Worm (Caenorhabditis elegans) whole organism, L4 larva: Measurements from ENCODE around the gene tag-77.

ENCODE experiments used
- D1046.2 ChIP-seq: fragments of 200-800 bp; sonication (Bioruptor generic); IDR thresholded peaks from 2 replicates; pipeline ENCODE4 v1.3.6; 2022; ENCODE audit warnings: missing genetic modification characterization, missing compliant biosample characterization
- F44E2.7 ChIP-seq: fragments of 200-800 bp; sonication (Bioruptor generic); IDR thresholded peaks from 2 replicates; pipeline ENCODE4 v2.1.2; 2022; ENCODE audit warnings: missing genetic modification characterization, missing compliant biosample characterization
- F49E8.2 ChIP-seq: sonication (generic microtip); optimal IDR thresholded peaks from 2 replicates; lab custom pipeline; 2016; ENCODE audit warnings: missing compliant biosample characterization, mild to moderate bottlenecking, missing genetic modification characterization, borderline replicate concordance
- R02D3.7 ChIP-seq: fragments of 150-350 bp; sonication (generic microtip); optimal IDR thresholded peaks from 3 replicates; lab custom pipeline; 2014; ENCODE audit warnings: missing biosample characterization, missing genetic modification characterization
- T26A8.4 ChIP-seq: fragments of 200-800 bp; sonication (Bioruptor generic); IDR thresholded peaks from 2 replicates; pipeline ENCODE4 v1.3.6; 2022; ENCODE audit warnings: missing genetic modification characterization, missing compliant biosample characterization
- Y105C5A.15 ChIP-seq: fragments of 200-800 bp; sonication (Bioruptor generic); IDR thresholded peaks from 2 replicates; pipeline ENCODE4 v1.3.6; 2022; ENCODE audit warnings: missing genetic modification characterization, missing compliant biosample characterization
- Y48G9A.11 ChIP-seq: fragments of 200-800 bp; sonication (Bioruptor generic); IDR thresholded peaks from 2 replicates; pipeline ENCODE4 v1.3.6; 2022; ENCODE audit warnings: missing genetic modification reagents, missing genetic modification characterization, missing compliant biosample characterization
- Y5F2A.4 ChIP-seq: fragments of 200-800 bp; sonication (Bioruptor generic); optimal IDR thresholded peaks from 2 replicates; lab custom pipeline; 2018; ENCODE audit warnings: mild to moderate bottlenecking, missing genetic modification characterization, missing compliant biosample characterization
- Y75B8A.6 ChIP-seq: fragments of 200-800 bp; sonication (Bioruptor generic); IDR thresholded peaks from 2 replicates; pipeline ENCODE4 v1.3.6; 2022; ENCODE audit warnings: missing genetic modification reagents, missing genetic modification characterization, missing compliant biosample characterization
- aha-1 ChIP-seq: fragments of 150-350 bp; peaks from one replicate; lab custom pipeline; 2014; ENCODE audit warnings: missing biosample characterization, missing genetic modification characterization
- ama-1 ChIP-seq: fragments of 150-350 bp; optimal IDR thresholded peaks from 2 replicates; lab custom pipeline; 2014; ENCODE audit warnings: inconsistent platforms, mixed read lengths
- ceh-28 ChIP-seq: fragments of 150-350 bp; optimal IDR thresholded peaks from 2 replicates; lab custom pipeline; 2014; ENCODE audit warnings: missing biosample characterization, missing genetic modification reagents, missing genetic modification characterization
- ceh-32 ChIP-seq: sonication (generic microtip); optimal IDR thresholded peaks from 2 replicates; lab custom pipeline; 2016; ENCODE audit warnings: mild to moderate bottlenecking, missing genetic modification characterization, missing compliant biosample characterization; ENCODE audit not compliant: poor library complexity
- ceh-82 ChIP-seq: sonication (generic microtip); optimal IDR thresholded peaks from 2 replicates; lab custom pipeline; 2017; ENCODE audit warnings: missing biosample characterization, missing genetic modification characterization
- daf-12 ChIP-seq: fragments of 150-350 bp; optimal IDR thresholded peaks from 2 replicates; lab custom pipeline; 2014; ENCODE audit warnings: missing biosample characterization, missing genetic modification reagents, missing genetic modification characterization
- daf-8 ChIP-seq: fragments of 200-800 bp; sonication (Bioruptor generic); IDR thresholded peaks from 2 replicates; pipeline ENCODE4 v1.3.6; 2022; ENCODE audit warnings: missing genetic modification characterization, missing compliant biosample characterization
- dpl-1 ChIP-seq: fragments of 150-350 bp; optimal IDR thresholded peaks from 2 replicates; lab custom pipeline; 2014; ENCODE audit warnings: missing biosample characterization, missing genetic modification reagents, missing genetic modification characterization
- duxl-1 ChIP-seq: sonication (generic microtip); optimal IDR thresholded peaks from 2 replicates; lab custom pipeline; 2016; ENCODE audit warnings: mild to moderate bottlenecking, missing genetic modification characterization, moderate library complexity, missing compliant biosample characterization; ENCODE audit not compliant: poor library complexity
- dve-1 ChIP-seq: sonication (generic microtip); optimal IDR thresholded peaks from 2 replicates; lab custom pipeline; 2017; ENCODE audit warnings: antibody characterized with exemption, mild to moderate bottlenecking, missing genetic modification characterization, missing compliant biosample characterization; ENCODE audit not compliant: insufficient read depth
- egl-43 ChIP-seq: fragments of 200-800 bp; sonication (Bioruptor generic); IDR thresholded peaks from 2 replicates; pipeline ENCODE4 v1.3.6; 2022; ENCODE audit warnings: missing genetic modification reagents, missing genetic modification characterization, missing compliant biosample characterization
- fos-1 ChIP-seq: fragments of 150-350 bp; optimal IDR thresholded peaks from 2 replicates; lab custom pipeline; 2014; ENCODE audit warnings: missing biosample characterization, missing genetic modification characterization
- hif-1 ChIP-seq, 2 experiments: sonication (generic microtip); optimal IDR thresholded peaks; 2 replicates each; lab custom pipeline; 2016 to 2017; ENCODE audit warnings: missing compliant biosample characterization in 2 of 2, missing genetic modification characterization in 2 of 2, missing genetic modification reagents in 2 of 2, missing genotype in 2 of 2, mild to moderate bottlenecking in 1 of 2
- hmg-1.1 ChIP-seq: fragments of 200-800 bp; sonication (Bioruptor generic); IDR thresholded peaks from 2 replicates; pipeline ENCODE4 v1.3.6; 2022; ENCODE audit warnings: missing genetic modification reagents, missing genetic modification characterization, missing compliant biosample characterization
- jun-1 ChIP-seq: fragments of 150-350 bp; optimal IDR thresholded peaks from 2 replicates; lab custom pipeline; 2014; ENCODE audit warnings: missing biosample characterization, missing genetic modification reagents, missing genetic modification characterization
- lin-1 ChIP-seq: fragments of 200-800 bp; sonication (Bioruptor generic); IDR thresholded peaks from 2 replicates; pipeline ENCODE4 v1.3.6; 2022; ENCODE audit warnings: missing genetic modification reagents, missing genetic modification characterization, missing compliant biosample characterization
- lin-13 ChIP-seq: fragments of 150-350 bp; optimal IDR thresholded peaks from 2 replicates; lab custom pipeline; 2014; ENCODE audit warnings: missing biosample characterization, missing genetic modification reagents, missing genetic modification characterization
- lin-15B ChIP-seq: fragments of 150-350 bp; sonication (generic microtip); optimal IDR thresholded peaks from 3 replicates; lab custom pipeline; 2014; ENCODE audit warnings: missing biosample characterization, missing genetic modification characterization
- lin-39 ChIP-seq: fragments of 150-350 bp; optimal IDR thresholded peaks from 2 replicates; lab custom pipeline; 2014; ENCODE audit warnings: missing biosample characterization, missing genetic modification reagents, missing genetic modification characterization
- madf-9 ChIP-seq: fragments of 200-800 bp; sonication (Bioruptor generic); conservative IDR thresholded peaks from 2 replicates; pipeline ENCODE4 v1.3.6; 2022; ENCODE audit warnings: missing genetic modification reagents, missing genetic modification characterization, missing compliant biosample characterization
- mdt-29 ChIP-seq: fragments of 200-800 bp; sonication (Bioruptor generic); IDR thresholded peaks from 2 replicates; pipeline ENCODE4 v1.3.6; 2022; ENCODE audit warnings: missing genetic modification reagents, missing genetic modification characterization, missing compliant biosample characterization
- nhr-102 ChIP-seq: sonication (generic microtip); optimal IDR thresholded peaks from 2 replicates; lab custom pipeline; 2016; ENCODE audit warnings: mild to moderate bottlenecking, missing genetic modification characterization, moderate library complexity, missing compliant biosample characterization
- nhr-11 ChIP-seq: fragments of 150-350 bp; optimal IDR thresholded peaks from 2 replicates; lab custom pipeline; 2014; ENCODE audit warnings: missing biosample characterization, missing genetic modification characterization
- nhr-111 ChIP-seq: fragments of 200-800 bp; sonication (Bioruptor generic); optimal IDR thresholded peaks from 2 replicates; lab custom pipeline; 2018; ENCODE audit warnings: mild to moderate bottlenecking, missing genetic modification characterization, missing compliant biosample characterization
- nhr-28 ChIP-seq: fragments of 150-350 bp; optimal IDR thresholded peaks from 2 replicates; lab custom pipeline; 2014; ENCODE audit warnings: missing biosample characterization, missing genetic modification characterization
- nhr-41 ChIP-seq: fragments of 200-800 bp; sonication (Bioruptor generic); IDR thresholded peaks from 2 replicates; pipeline ENCODE4 v1.3.6; 2022; ENCODE audit warnings: missing genetic modification reagents, missing genetic modification characterization, missing compliant biosample characterization
- nhr-42 ChIP-seq: fragments of 200-800 bp; sonication (Bioruptor generic); IDR thresholded peaks from 2 replicates; pipeline ENCODE4 v1.3.6; 2022; ENCODE audit warnings: missing genetic modification characterization, missing compliant biosample characterization
- nhr-6 ChIP-seq: fragments of 150-350 bp; optimal IDR thresholded peaks from 2 replicates; lab custom pipeline; 2014; ENCODE audit warnings: missing biosample characterization, missing genetic modification characterization
- php-3 ChIP-seq: fragments of 200-800 bp; sonication (Bioruptor generic); IDR thresholded peaks from 2 replicates; pipeline ENCODE4 v1.3.6; 2022; ENCODE audit warnings: missing genetic modification reagents, missing genetic modification characterization, missing compliant biosample characterization
- pqm-1 ChIP-seq: sonication (generic microtip); optimal IDR thresholded peaks from 2 replicates; lab custom pipeline; 2017; ENCODE audit warnings: missing biosample characterization, missing genetic modification characterization
- sdz-12 ChIP-seq: fragments of 200-800 bp; sonication (Bioruptor generic); optimal IDR thresholded peaks from 2 replicates; lab custom pipeline; 2018; ENCODE audit warnings: mild to moderate bottlenecking, missing genetic modification characterization, missing compliant biosample characterization
- set-16 ChIP-seq: fragments of 200-800 bp; sonication (Bioruptor generic); IDR thresholded peaks from 2 replicates; pipeline ENCODE4 v1.3.6; 2022; ENCODE audit warnings: missing genetic modification reagents, missing genetic modification characterization, missing compliant biosample characterization
- snpc-1.2 ChIP-seq: fragments of 200-800 bp; sonication (Bioruptor generic); IDR thresholded peaks from 2 replicates; pipeline ENCODE4 v1.3.6; 2022; ENCODE audit warnings: missing genetic modification reagents, missing genetic modification characterization, missing compliant biosample characterization
- snpc-4 ChIP-seq: fragments of 150-350 bp; optimal IDR thresholded peaks from 2 replicates; lab custom pipeline; 2014; ENCODE audit warnings: missing biosample characterization, missing genetic modification characterization
- spr-3 ChIP-seq: fragments of 200-800 bp; sonication (Bioruptor generic); optimal IDR thresholded peaks from 2 replicates; lab custom pipeline; 2018; ENCODE audit warnings: mild to moderate bottlenecking, missing genetic modification characterization, missing compliant biosample characterization
- unc-39 ChIP-seq: sonication (generic microtip); optimal IDR thresholded peaks from 2 replicates; lab custom pipeline; 2017; ENCODE audit warnings: missing biosample characterization, missing genetic modification characterization
- unc-62 ChIP-seq, 3 experiments: fragments of 150-350 bp in 1 of 3; sonication (generic microtip); optimal IDR thresholded peaks in 2 of 3; peaks in 1 of 3; 1 replicate in 1 of 3; 2 replicates in 2 of 3; lab custom pipeline; 2014 to 2017; ENCODE audit warnings: missing biosample characterization in 3 of 3, missing genetic modification characterization in 3 of 3, missing genetic modification reagents in 3 of 3, missing genotype in 1 of 3
- vab-7 ChIP-seq: fragments of 200-800 bp; sonication (Bioruptor generic); IDR thresholded peaks from 2 replicates; pipeline ENCODE4 v1.3.6; 2022; ENCODE audit warnings: missing genetic modification reagents, missing genetic modification characterization, missing compliant biosample characterization
- zag-1 ChIP-seq: fragments of 150-350 bp; optimal IDR thresholded peaks from 2 replicates; lab custom pipeline; 2014; ENCODE audit warnings: missing biosample characterization, missing genetic modification characterization
- zfp-2 ChIP-seq: sonication (generic microtip); optimal IDR thresholded peaks from 2 replicates; lab custom pipeline; 2016; ENCODE audit warnings: mild to moderate bottlenecking, missing genetic modification characterization, missing compliant biosample characterization
- zfp-3 ChIP-seq: fragments of 200-800 bp; sonication (Bioruptor generic); conservative IDR thresholded peaks from 2 replicates; pipeline ENCODE4 v1.3.6; 2022; ENCODE audit warnings: missing genetic modification reagents, missing genetic modification characterization, missing compliant biosample characterization
- zip-11 ChIP-seq: fragments of 200-800 bp; sonication (Bioruptor generic); IDR thresholded peaks from 2 replicates; pipeline ENCODE4 v1.3.6; 2022; ENCODE audit warnings: missing genetic modification characterization, missing compliant biosample characterization
- zip-2 ChIP-seq: fragments of 150-350 bp; optimal IDR thresholded peaks from 2 replicates; lab custom pipeline; 2014; ENCODE audit warnings: missing biosample characterization, missing genetic modification characterization

tag-77 gene

DNA sequence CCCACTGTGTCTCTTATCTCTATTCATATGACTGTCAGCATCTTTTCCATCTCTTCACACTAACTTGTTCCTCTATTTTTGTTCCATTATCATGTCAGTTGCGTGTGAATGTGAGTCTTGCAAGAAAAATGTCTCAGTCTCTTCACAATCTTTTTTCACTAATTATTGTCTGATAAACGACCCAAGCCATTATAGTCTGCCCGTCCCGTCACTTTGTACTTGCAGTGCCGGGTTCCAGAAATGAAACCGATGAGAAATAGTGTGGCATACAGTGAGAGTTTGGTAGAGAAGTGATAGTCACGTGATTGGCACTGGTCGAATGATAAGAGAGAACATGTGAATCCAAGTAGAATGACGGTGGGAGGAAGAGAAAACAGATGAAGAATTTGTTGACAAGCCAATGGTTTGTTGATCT is 17.3 kb upstream of the tag-77 start:
- TF ChIP-seq R02D3.7 (no peak), Y105C5A.15 (GFP tag; lab: Robert Waterston, UW) (no peak), ceh-28 (tag; lab: Kevin White, UChicago) (no peak), egl-43 (GFP tag; lab: Robert Waterston, UW) (no peak), D1046.2 (GFP tag; lab: Robert Waterston, UW) (no peak), daf-12 (tag; lab: Kevin White, UChicago) (no peak), fos-1 (tag; lab: Kevin White, UChicago) (no peak), zip-2 (no peak), set-16 (GFP tag; lab: Robert Waterston, UW) (no peak), vab-7 (GFP tag; lab: Robert Waterston, UW) (no peak), madf-9 (GFP tag; lab: Robert Waterston, UW) (0 out of 2 replicates have a peak, but pooled peaks have one; percentile 3), nhr-42 (GFP tag; lab: Robert Waterston, UW) (peak; percentile 61; the same call in 1 of the 2 replicates), lin-13 (GFP tag; lab: Kevin White, UChicago) (peak; percentile 83), dpl-1 (peak; percentile 60), spr-3 (GFP tag; lab: Kevin White, UChicago) (no peak), ceh-32 (tag; lab: Kevin White, UChicago) (no peak), zfp-3 (GFP tag; lab: Robert Waterston, UW) (peak; percentile 52; the same call in 1 of the 2 replicates), php-3 (GFP tag; lab: Robert Waterston, UW) (peak; percentile 96), T26A8.4 (GFP tag; lab: Robert Waterston, UW) (peak; percentile 81), Y5F2A.4 (no peak), hmg-1.1 (GFP tag; lab: Robert Waterston, UW) (peak; percentile 55), zip-11 (GFP tag; lab: Robert Waterston, UW) (no peak), sdz-12 (GFP tag; lab: Kevin White, UChicago) (no peak), unc-62 (GFP tag; optimal IDR thresholded peaks at IDR 0.05 in 1 of 2; lab: Kevin White, UChicago) (peak in 1 of 2 experiments; percentile 69), unc-62 (tag; optimal IDR thresholded peaks at IDR 0.05; lab: Kevin White, UChicago) (peak; percentile 47), zag-1 (tag; lab: Kevin White, UChicago) (no peak), nhr-28 (peak; percentile 99), ama-1 (lab: Kevin White, UChicago) (no peak), Y75B8A.6 (GFP tag; lab: Robert Waterston, UW) (0 out of 2 replicates have a peak, but pooled peaks have one; percentile 17), dve-1 (tag; lab: Kevin White, UChicago) (peak; percentile 99), unc-39 (tag; lab: Kevin White, UChicago) (no peak), aha-1 (peak; percentile 99), F49E8.2 (no peak), snpc-1.2 (GFP tag; lab: Robert Waterston, UW) (no peak), nhr-111 (GFP tag; lab: Kevin White, UChicago) (no peak), ceh-82 (tag; lab: Kevin White, UChicago) (no peak), zfp-2 (no peak), F44E2.7 (no peak), lin-15B (tag; lab: Kevin White, UChicago) (no peak), hif-1 (tag; optimal IDR thresholded peaks at IDR 0.05; lab: Kevin White, UChicago) (peak; percentile 80 to 91), jun-1 (tag; lab: Kevin White, UChicago) (peak; percentile 89), Y48G9A.11 (GFP tag; lab: Robert Waterston, UW) (no peak), lin-1 (peak; percentile 91; the same call in 1 of the 2 replicates), daf-8 (no peak), nhr-11 (tag; lab: Kevin White, UChicago) (peak; percentile 95), duxl-1 (peak; percentile 7), lin-39 (no peak), snpc-4 (tag; lab: Kevin White, UChicago) (no peak), pqm-1 (peak; percentile 93), nhr-41 (GFP tag; lab: Robert Waterston, UW) (0 out of 2 replicates have a peak, but pooled peaks have one; percentile 73), nhr-6 (tag; lab: Kevin White, UChicago) (peak; percentile 75), mdt-29 (GFP tag; lab: Robert Waterston, UW) (peak; percentile 89), nhr-102 (tag; lab: Kevin White, UChicago) (peak; percentile 97)
